Worm (Caenorhabditis elegans) whole organism, mixed stage, embryonic: ENCODE data around the gene mdh-1.

Experiments used
- blmp-1 ChIP-seq: fragments of 150-350 bp; optimal IDR thresholded peaks from 2 replicates; lab custom pipeline; 2014; ENCODE audit warnings: missing biosample characterization, missing genetic modification characterization
- ceh-39 ChIP-seq: fragments of 150-350 bp; optimal IDR thresholded peaks from 2 replicates; lab custom pipeline; 2014; ENCODE audit warnings: missing biosample characterization, missing genetic modification characterization
- ceh-43 ChIP-seq: fragments of 200-800 bp; sonication (Bioruptor generic); optimal IDR thresholded peaks from 2 replicates; lab custom pipeline; 2018; ENCODE audit warnings: mild to moderate bottlenecking, missing genetic modification characterization, moderate library complexity, missing compliant biosample characterization
- ces-1 ChIP-seq: fragments of 150-350 bp; optimal IDR thresholded peaks from 2 replicates; lab custom pipeline; 2014; ENCODE audit warnings: missing biosample characterization, missing genetic modification reagents, missing genetic modification characterization
- lin-13 ChIP-seq: fragments of 150-350 bp; optimal IDR thresholded peaks from 2 replicates; lab custom pipeline; 2014; ENCODE audit warnings: missing biosample characterization, missing genetic modification characterization
- lin-32 ChIP-seq: fragments of 200-800 bp; sonication (Bioruptor generic); optimal IDR thresholded peaks from 2 replicates; lab custom pipeline; 2018; ENCODE audit warnings: mild to moderate bottlenecking, missing genetic modification characterization, missing compliant biosample characterization
- lsy-2 ChIP-seq: fragments of 150-350 bp; optimal IDR thresholded peaks from 2 replicates; lab custom pipeline; 2014; ENCODE audit warnings: missing biosample characterization, missing genetic modification characterization
- nhr-12 ChIP-seq: fragments of 150-350 bp; optimal IDR thresholded peaks from 2 replicates; lab custom pipeline; 2014; ENCODE audit warnings: missing biosample characterization, missing genetic modification characterization
- nhr-76 ChIP-seq: sonication (generic microtip); optimal IDR thresholded peaks from 2 replicates; lab custom pipeline; 2017; ENCODE audit warnings: missing biosample characterization, missing genetic modification characterization
- pha-4 ChIP-seq: fragments of 150-350 bp; optimal IDR thresholded peaks from 2 replicates; lab custom pipeline; 2018; ENCODE audit warnings: missing biosample characterization, missing genetic modification reagents, missing genetic modification characterization
- unc-39 ChIP-seq: fragments of 150-350 bp; optimal IDR thresholded peaks from 2 replicates; lab custom pipeline; 2014; ENCODE audit warnings: missing biosample characterization, missing genetic modification characterization
- ztf-11 ChIP-seq: fragments of 150-350 bp; optimal IDR thresholded peaks from 2 replicates; lab custom pipeline; 2014; ENCODE audit warnings: missing biosample characterization, missing genetic modification characterization

DNA sequence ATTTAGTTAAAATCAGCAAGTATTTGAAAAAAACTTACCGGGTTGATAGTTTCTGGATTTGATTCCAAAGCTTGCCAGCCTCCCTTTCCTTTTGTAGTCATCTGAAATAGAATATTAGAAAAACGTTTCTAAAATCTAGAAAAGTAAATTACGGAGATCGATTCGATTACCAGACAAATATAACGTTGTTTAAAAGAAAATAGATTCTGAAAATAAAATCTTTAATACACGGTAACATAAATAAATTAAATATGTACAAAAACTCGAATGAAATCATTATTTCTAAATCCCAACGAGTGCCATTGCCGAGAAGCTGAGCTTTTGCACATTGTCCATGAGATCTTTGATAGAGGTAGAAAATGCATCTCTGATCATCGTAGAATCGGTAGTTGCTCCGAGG is 7.6 kb downstream of the mdh-1 start, which contains the start of gene ubh-3:
- TF ChIP-seq ceh-39 (tag; lab: Kevin White, UChicago) (no peak), ztf-11 (no peak), ceh-43 (no peak), ces-1 (GFP tag; lab: Kevin White, UChicago) (no peak), blmp-1 (tag; lab: Kevin White, UChicago) (no peak), lin-32 (GFP tag; lab: Kevin White, UChicago) (no peak), lin-13 (tag; lab: Kevin White, UChicago) (no peak), nhr-76 (tag; lab: Kevin White, UChicago) (no peak), nhr-12 (tag; lab: Kevin White, UChicago) (no peak), unc-39 (no peak), pha-4 (tag; lab: Kevin White, UChicago) (no peak), lsy-2 (tag; lab: Kevin White, UChicago) (no peak)
